Fruit fly (Drosophila melanogaster): Measurements from ENCODE around the gene slow.

The slow gene

dm6 chr3L:4436421-4436820 is 52.2 kb downstream of the slow start, which contains the start of gene CG15021:
CG15021 (plus strand) TSS chr3L:4436721.
- no peak for TF ChIP-seq CTCF (optimal IDR thresholded peaks at IDR 0.05)
- no peak for TF ChIP-seq CG8478 (optimal IDR thresholded peaks at IDR 0.05)

dm6 chr3L:4440153-4440552 is 55.9 kb downstream of the slow start:
- TF ChIP-seq CTCF (optimal IDR thresholded peaks at IDR 0.05) (no peak), CG8478 (optimal IDR thresholded peaks at IDR 0.05) (no peak)

dm6 chr3L:4442168-4442567 is 57.9 kb downstream of the slow start:
- no peak for TF ChIP-seq CG8478 (optimal IDR thresholded peaks at IDR 0.05)
- no peak for TF ChIP-seq CTCF (optimal IDR thresholded peaks at IDR 0.05)

- no peak for TF ChIP-seq CTCF (optimal IDR thresholded peaks at IDR 0.05)
- TF ChIP-seq CG8478 (optimal IDR thresholded peaks at IDR 0.05), result no peak
Measured at dm6 chr3L:4445824-4446223, 61.6 kb downstream of the slow start.

- no peak for TF ChIP-seq CTCF (optimal IDR thresholded peaks at IDR 0.05)
- TF ChIP-seq CG8478 (optimal IDR thresholded peaks at IDR 0.05), result no peak
Measured at dm6 chr3L:4446273-4446672, 62.0 kb downstream of the slow start, which contains the start of gene CG12607. CG12607 (plus strand) TSS chr3L:4446573.

dm6 chr3L:4447229-4447628 is 63.0 kb downstream of the slow start:
- no peak for TF ChIP-seq CTCF (optimal IDR thresholded peaks at IDR 0.05)
- no peak for TF ChIP-seq CG8478 (optimal IDR thresholded peaks at IDR 0.05)
